Worm (Caenorhabditis elegans) whole organism, L4/young adult: ENCODE data around the gene T05H4.11.

ENCODE experiments used
- W03F9.2 ChIP-seq: fragments of 150-350 bp; optimal IDR thresholded peaks from 2 replicates; lab custom pipeline; 2014; ENCODE audit warnings: missing biosample characterization, missing genetic modification characterization
- dao-5 ChIP-seq: sonication (generic microtip); optimal IDR thresholded peaks from 2 replicates; lab custom pipeline; 2016; ENCODE audit warnings: missing genotype, missing genetic modification characterization, moderate library complexity, missing compliant biosample characterization
- him-1 ChIP-seq: sonication (generic microtip); optimal IDR thresholded peaks from 2 replicates; lab custom pipeline; 2016; ENCODE audit warnings: missing genotype, missing genetic modification reagents, missing genetic modification characterization, missing compliant biosample characterization

Gene T05H4.11

DNA sequence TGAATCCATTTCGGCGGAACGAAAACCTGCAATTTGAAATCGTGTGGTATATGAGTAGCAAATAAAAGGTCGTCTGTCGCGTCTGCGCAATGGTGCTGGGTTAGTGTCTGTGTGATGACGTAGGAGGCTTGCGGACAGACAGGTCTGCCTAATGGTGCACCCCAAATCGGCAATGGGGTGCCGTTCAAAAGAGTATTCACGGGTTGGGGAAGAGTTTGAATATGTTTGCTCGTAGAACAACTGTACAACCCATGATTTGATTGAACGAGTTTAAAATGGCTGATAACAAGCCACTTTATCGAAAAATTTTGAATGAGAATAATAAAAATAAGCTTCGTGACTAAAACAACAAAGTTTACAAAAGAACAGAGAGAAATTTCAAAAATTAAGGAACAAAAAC lies at the start of gene T05H4.11:
TSS of gene T05H4.11 (minus strand) at position 335 of the 400 bp plus-strand sequence.
- no peak for TF ChIP-seq dao-5 (tag; lab: Kevin White, UChicago)
- no peak for TF ChIP-seq W03F9.2
- no peak for TF ChIP-seq him-1 (tag; lab: Kevin White, UChicago)

DNA sequence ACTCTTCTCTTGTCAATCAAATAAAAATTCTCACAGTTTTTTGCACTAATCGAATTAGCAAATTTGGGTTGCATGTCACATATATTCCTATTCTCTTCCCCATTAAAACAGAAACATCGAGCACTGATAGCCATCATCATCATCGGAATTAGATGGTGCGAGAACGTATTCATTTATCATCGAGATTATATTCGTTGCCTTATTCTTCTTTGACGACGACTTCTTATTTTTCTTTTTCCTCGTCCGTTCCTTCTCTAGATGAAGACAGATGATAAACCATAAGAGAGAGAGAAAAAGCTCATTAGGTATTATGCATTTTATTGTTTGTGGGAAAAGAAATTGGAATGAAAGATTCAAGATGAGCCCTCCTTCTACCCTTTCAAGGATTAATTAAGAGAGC lies 45.1 kb upstream of the T05H4.11 start:
- TF ChIP-seq him-1 (tag; lab: Kevin White, UChicago) (no peak), dao-5 (tag; lab: Kevin White, UChicago) (no peak), W03F9.2 (no peak)

DNA sequence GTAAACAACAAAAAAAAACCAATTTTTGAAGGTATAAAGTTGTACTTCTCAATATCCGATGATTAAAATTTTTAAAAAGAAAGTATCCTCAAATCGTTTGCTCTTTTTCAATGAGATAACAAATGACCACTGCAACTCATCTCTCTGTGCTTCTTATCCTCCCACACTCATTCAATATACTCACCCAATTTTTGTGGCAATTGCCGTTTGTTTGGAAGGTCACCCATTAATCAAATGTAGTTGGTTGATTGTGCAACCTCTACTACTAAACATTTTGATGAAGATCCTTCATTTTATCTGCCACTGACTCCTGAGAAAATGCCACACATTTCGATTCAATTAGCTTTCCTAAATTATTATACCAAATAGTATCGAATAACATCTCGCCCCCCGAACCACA lies 41.6 kb upstream of the T05H4.11 start:
- no peak for TF ChIP-seq W03F9.2
- TF ChIP-seq dao-5 (tag; lab: Kevin White, UChicago): no peak
- TF ChIP-seq him-1 (tag; lab: Kevin White, UChicago): no peak

DNA sequence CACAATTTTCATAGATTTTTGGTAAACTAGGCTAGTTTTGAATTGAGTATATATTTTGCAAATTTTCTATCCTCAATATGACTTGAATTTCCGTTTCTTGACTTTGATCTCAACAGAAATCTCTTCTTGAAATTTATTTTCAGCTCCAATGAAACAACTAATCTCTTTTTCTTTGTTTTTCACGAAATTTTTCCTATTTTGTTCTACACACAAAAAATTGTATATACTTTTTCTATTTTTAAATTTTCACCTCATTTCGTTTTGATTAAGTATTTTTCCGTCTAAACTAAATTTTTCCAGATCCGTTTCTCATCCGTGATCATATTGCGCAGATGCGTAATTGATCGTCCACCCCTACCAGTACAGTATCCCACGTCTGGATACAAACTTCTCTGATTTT lies 38.7 kb upstream of the T05H4.11 start, which contains the start of gene unc-83:
TSS of gene unc-83 (plus strand) at position 301 of the 400 bp plus-strand sequence.
- TF ChIP-seq W03F9.2: no peak
- TF ChIP-seq him-1 (tag; lab: Kevin White, UChicago): no peak
- TF ChIP-seq dao-5 (tag; lab: Kevin White, UChicago): no peak

DNA sequence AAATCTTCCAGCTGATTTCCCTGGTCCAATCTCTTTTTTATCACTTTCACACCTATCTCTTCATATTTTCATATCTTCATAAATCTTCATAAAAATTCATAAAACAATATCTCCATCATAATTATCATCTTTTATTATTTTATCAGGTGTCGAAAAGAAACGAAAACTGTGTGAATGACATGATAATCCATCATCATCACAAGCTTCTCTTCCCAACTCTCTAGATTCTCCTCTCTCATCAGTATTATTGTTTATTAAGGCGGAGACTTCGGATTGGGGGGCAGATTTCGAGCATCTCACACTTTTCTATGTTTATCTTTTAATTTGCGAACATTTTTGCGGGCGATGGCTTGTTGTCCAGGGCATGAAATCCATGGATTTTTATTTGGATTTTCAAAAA lies 38.2 kb upstream of the T05H4.11 start:
- TF ChIP-seq him-1 (tag; lab: Kevin White, UChicago) (no peak), dao-5 (tag; lab: Kevin White, UChicago) (no peak), W03F9.2 (no peak)

DNA sequence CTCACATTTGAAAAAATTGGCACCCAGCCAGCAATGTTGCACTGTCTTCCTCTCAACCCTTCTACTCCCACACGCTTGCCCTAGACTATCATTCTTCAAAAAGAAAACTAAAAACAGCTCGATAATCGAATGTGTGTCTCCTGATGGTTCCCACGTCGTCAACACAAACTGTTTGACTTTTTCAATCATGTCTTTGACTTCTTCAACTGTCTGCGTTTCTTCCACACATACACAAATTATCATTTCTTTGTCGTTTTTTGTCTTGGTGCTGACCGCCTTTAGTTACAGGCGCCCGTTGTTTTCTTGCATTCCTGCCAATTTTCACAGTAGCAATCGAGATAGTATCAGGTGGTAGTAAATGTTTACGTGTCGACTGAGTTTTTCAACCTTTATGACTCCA lies 36.5 kb upstream of the T05H4.11 start:
- no peak for TF ChIP-seq W03F9.2
- no peak for TF ChIP-seq dao-5 (tag; lab: Kevin White, UChicago)
- TF ChIP-seq him-1 (tag; lab: Kevin White, UChicago): no peak

DNA sequence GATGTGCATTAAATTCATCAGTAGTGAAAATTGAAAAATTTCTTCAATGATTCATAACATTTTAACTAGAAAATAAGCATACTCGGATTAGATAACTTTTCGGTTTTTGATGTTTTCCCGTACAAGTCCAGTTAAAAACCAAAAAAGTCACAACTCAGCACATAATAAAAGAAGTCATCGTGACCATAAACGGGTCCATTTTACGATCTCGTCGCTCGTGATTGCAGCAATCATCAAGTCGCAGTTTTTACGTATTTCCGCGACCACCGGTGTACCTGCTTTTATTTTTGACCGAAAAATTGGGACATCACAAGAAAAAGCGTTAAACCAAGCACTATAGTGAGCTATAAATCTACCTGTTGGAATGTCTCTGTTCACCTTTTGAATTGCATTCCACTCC lies 35.2 kb upstream of the T05H4.11 start:
- TF ChIP-seq dao-5 (tag; lab: Kevin White, UChicago) (no peak), W03F9.2 (no peak), him-1 (tag; lab: Kevin White, UChicago) (no peak)

DNA sequence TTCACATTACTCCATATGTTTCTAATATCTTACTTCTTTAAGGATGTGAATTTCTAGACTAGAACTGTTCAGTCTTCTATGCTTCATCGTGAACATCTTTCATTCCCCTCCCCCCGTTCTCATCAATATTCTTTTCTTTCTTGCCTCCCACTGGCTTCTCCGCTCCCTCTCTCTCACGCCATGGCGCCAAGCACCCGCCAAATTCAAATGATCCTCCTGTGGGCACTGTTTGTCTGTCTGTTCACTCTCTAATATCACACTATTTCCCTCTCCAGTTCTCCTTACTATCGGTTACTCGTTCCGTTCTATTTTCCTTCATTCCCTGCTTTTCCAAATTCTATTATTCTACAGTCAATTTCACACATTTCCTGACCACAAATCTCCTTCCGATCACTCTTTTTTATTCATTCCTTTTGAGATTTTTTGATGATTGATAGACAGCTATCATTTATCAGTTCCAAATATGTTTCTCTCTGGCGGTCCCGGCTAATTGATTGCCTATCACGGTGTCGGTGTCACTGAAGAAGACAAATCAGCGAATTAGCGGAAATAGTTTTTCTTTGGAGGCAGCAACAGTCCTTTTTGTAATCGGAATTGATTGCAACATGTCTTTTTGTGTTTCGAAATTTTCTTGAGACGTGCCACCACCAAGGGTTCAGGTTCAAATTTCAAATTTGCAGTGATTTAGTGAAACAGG lies 32.4 kb upstream of the T05H4.11 start:
- TF ChIP-seq him-1 (tag; lab: Kevin White, UChicago) (no peak), dao-5 (tag; lab: Kevin White, UChicago) (no peak), W03F9.2 (no peak)

DNA sequence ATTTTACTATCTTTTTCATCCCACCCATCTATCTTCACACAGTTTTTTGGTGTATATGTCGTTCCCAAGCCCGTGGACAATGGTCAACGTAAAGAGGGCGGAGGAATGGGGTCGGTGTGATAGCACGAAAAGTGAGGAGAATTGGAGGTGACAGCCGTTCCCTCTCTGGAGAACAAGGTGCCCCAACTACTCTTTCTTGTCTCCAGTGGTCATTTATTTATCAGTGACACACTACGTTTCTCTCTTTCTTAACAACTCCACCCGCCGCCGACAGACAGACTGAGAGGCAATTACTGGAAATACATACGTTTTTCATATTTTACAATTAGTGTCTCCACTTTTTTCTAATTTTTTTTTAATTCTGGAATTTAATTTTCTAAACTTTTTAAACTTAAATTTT lies 30.8 kb upstream of the T05H4.11 start:
- TF ChIP-seq dao-5 (tag; lab: Kevin White, UChicago): no peak
- no peak for TF ChIP-seq W03F9.2
- TF ChIP-seq him-1 (tag; lab: Kevin White, UChicago): no peak

DNA sequence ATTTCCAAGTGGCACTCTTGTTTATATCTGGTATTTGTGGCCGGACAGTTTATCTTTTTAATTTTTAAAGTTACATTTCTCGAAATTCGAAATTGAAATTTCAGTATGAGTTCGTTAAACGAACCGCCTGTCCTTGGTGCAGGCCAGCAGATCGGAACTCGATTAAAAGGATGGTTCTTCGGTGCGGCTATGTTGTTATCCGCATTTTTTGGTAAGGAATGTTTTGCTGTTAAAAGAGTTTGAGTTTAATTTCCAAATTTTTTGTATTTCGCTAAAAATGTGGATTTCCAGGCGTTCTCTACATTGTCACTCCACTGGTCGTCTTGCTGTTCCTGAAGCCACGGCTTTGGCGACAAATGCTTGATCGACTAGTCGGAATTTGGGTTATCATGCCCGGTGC lies 27.1 kb upstream of the T05H4.11 start, which contains the start of gene acl-9:
TSS of gene acl-9 (plus strand) at position 105 of the 400 bp plus-strand sequence.
- no peak for TF ChIP-seq dao-5 (tag; lab: Kevin White, UChicago)
- no peak for TF ChIP-seq W03F9.2
- TF ChIP-seq him-1 (tag; lab: Kevin White, UChicago): no peak

DNA sequence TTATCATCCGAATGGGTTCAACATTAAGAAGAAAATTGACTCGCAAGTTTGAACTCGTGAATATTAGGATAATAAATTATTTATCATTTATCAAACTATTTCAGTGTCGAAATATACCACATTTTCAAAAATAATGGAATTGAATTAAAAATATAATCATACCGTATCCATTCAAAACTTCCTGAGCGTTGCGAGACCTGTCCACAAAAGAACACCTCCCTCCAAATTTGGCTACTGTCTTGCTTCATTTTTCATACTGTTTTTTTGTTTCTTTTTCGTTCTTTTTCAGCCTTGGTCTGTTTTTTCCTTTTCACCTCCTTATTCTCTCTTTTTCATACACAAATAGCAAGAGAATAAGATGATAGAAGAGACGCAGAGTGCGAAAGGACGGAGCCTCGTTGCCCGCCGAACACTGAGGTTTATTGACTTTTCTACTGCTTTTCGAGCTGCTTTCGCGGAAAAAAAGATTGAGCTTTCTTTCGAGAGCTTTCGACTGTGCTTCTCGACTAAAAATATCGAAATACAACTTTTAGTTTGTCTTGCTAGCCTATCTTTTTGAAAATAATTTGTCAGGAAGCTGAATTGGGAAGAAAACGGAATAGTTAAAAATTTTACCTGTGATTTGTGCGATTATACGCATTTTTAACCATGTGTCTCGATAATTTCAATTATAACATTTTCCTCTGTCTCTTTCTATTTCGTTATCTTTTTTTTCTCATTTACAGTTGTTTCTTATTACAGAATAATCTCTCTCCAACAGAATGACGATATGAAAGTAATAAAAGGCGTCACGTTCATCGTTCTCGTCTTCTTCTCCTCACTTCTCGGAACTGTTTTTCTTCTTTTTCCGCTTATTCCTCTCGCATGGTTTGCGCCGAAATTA lies 24.3 kb upstream of the T05H4.11 start, which contains the start of gene acl-8:
TSS of gene acl-8 (plus strand) at position 742 of the 883 bp plus-strand sequence.
- TF ChIP-seq him-1 (tag; lab: Kevin White, UChicago): no peak
- TF ChIP-seq W03F9.2: no peak
- TF ChIP-seq dao-5 (tag; lab: Kevin White, UChicago): no peak

DNA sequence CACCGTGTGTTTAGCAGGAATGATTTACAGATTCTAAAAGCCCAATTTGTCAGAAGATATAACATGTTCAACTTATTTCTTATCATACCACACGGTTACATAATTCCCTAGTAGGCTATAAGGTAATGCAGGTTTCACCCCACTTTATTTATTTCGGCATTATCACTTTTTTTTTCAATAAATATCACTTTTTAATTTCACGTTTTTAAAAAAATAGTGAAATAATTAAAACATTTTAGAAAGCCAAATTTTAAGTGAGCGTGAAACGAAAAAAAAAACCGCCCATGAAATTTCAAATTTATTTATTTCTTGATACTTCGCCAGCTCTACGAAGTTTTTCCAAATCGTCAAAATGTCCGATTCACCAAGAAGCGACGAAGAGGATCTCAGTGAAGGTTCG lies 22.3 kb upstream of the T05H4.11 start, which contains the start of gene fbxa-196:
TSS of gene fbxa-196 (plus strand) at position 301 of the 400 bp plus-strand sequence.
- TF ChIP-seq W03F9.2: no peak

DNA sequence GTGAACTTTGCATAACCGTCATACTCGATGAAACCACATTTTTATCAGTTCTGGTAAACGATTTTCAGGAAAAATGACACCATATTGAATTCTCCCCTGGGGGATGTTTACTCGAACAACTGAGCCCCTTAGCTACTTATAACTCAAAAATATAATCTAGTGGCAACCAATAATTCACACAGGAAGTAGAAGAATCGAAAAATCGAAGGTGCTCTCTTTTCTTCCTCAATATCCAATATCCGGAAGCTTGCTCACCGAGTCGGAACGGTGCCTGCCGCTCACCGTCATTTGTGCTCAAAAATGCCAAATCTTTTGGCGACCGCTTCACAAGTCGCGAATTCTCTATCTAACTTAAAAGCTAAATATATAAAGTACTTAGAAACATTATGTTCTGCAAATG lies 16.0 kb upstream of the T05H4.11 start, which contains the start of gene T05H4.3:
TSS of gene T05H4.3 (plus strand) at position 301 of the 400 bp plus-strand sequence.
- TF ChIP-seq W03F9.2 (no peak), dao-5 (tag; lab: Kevin White, UChicago) (no peak), him-1 (tag; lab: Kevin White, UChicago) (no peak)

DNA sequence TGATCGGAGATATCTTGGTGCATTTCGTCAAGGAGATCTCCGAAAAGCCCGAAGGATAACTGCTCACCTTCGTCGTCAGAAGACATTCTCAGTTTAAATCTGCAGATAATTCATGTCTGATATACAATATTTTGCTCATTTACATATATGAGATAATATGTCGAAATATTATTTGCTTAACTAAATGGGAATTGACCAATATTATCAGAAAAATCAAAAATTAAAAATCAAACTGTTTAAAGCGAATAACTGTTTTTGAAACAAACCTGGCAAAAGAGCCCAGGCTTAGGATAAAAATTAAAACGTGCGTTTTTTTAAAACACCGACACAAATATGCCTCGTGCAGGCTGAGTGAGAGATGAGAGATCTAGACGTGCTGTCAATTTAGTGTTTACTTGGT lies 15.6 kb upstream of the T05H4.11 start, which contains the start of gene T05H4.15:
TSS of gene T05H4.15 (minus strand) at position 101 of the 400 bp plus-strand sequence.
- TF ChIP-seq W03F9.2: no peak
- no peak for TF ChIP-seq dao-5 (tag; lab: Kevin White, UChicago)
- TF ChIP-seq him-1 (tag; lab: Kevin White, UChicago): no peak
